Worm (Caenorhabditis elegans) whole organism, mixed stage, embryonic: ENCODE measurements around the gene F46G10.1.

Source experiments
- M03D4.4 ChIP-seq: sonication (generic microtip); optimal IDR thresholded peaks from 2 replicates; lab custom pipeline; 2017; ENCODE audit warnings: mild to moderate bottlenecking, missing genetic modification characterization, missing compliant biosample characterization
- blmp-1 ChIP-seq: fragments of 150-350 bp; optimal IDR thresholded peaks from 2 replicates; lab custom pipeline; 2014; ENCODE audit warnings: missing biosample characterization, missing genetic modification characterization
- flh-1 ChIP-seq: fragments of 200-800 bp; sonication (Bioruptor generic); optimal IDR thresholded peaks from 2 replicates; lab custom pipeline; 2018; ENCODE audit warnings: mild to moderate bottlenecking, missing genetic modification characterization, moderate library complexity, missing compliant biosample characterization
- hlh-1 ChIP-seq: fragments of 150-350 bp; optimal IDR thresholded peaks from 2 replicates; lab custom pipeline; 2014; ENCODE audit warnings: missing biosample characterization, missing genetic modification reagents, missing genetic modification characterization
- lsy-2 ChIP-seq: fragments of 150-350 bp; optimal IDR thresholded peaks from 2 replicates; lab custom pipeline; 2014; ENCODE audit warnings: missing biosample characterization, missing genetic modification characterization
- mab-5 ChIP-seq: fragments of 150-350 bp; optimal IDR thresholded peaks from 2 replicates; lab custom pipeline; 2014; ENCODE audit warnings: missing biosample characterization, missing genetic modification characterization
- nhr-237 ChIP-seq: fragments of 150-350 bp; optimal IDR thresholded peaks from 2 replicates; lab custom pipeline; 2014; ENCODE audit warnings: missing biosample characterization, missing genetic modification characterization
- nhr-28 ChIP-seq: fragments of 150-350 bp; optimal IDR thresholded peaks from 2 replicates; lab custom pipeline; 2014; ENCODE audit warnings: missing biosample characterization, missing genetic modification characterization
- nhr-76 ChIP-seq: sonication (generic microtip); optimal IDR thresholded peaks from 2 replicates; lab custom pipeline; 2017; ENCODE audit warnings: missing biosample characterization, missing genetic modification characterization
- sptf-1 ChIP-seq: sonication (generic microtip); optimal IDR thresholded peaks from 2 replicates; lab custom pipeline; 2017; ENCODE audit warnings: mild to moderate bottlenecking, missing genetic modification characterization, moderate library complexity, missing compliant biosample characterization
- tbx-8 ChIP-seq: fragments of 200-800 bp; sonication (Bioruptor generic); optimal IDR thresholded peaks from 2 replicates; lab custom pipeline; 2018; ENCODE audit warnings: mild to moderate bottlenecking, missing genetic modification characterization, moderate library complexity, missing compliant biosample characterization
- unc-39 ChIP-seq: fragments of 150-350 bp; optimal IDR thresholded peaks from 2 replicates; lab custom pipeline; 2014; ENCODE audit warnings: missing biosample characterization, missing genetic modification characterization
- unc-62 ChIP-seq: fragments of 150-350 bp; optimal IDR thresholded peaks from 2 replicates; lab custom pipeline; 2014; ENCODE audit warnings: missing biosample characterization, missing genetic modification reagents, missing genetic modification characterization

DNA sequence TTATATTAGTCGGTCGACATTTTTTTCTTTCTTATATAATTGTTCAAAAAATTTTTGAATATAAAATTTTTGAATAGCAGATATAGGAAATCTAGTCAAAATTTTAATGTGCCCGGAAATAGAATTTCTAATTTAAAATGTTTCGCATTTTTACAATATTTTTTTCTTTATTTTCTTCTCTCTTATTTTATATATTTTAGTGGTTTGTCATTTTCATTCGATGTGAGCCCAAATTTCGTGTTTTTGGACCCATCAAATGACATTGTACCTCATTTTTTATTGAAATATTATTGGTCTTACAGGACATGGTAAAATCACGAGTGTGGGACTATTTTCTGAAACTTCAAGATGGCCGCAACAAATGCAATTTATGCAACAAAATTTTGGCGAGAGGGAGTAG lies 49.4 kb downstream of the F46G10.1 start, which contains the start of gene K09A11.1:
- no peak for TF ChIP-seq tbx-8 (GFP tag; lab: Kevin White, UChicago)
- no peak for TF ChIP-seq blmp-1 (tag; lab: Kevin White, UChicago)
- TF ChIP-seq nhr-76 (tag; lab: Kevin White, UChicago): no peak
- no peak for TF ChIP-seq unc-39 (tag; lab: Kevin White, UChicago)
- TF ChIP-seq hlh-1 (tag; lab: Kevin White, UChicago): no peak
- no peak for TF ChIP-seq sptf-1 (tag; lab: Kevin White, UChicago)
- no peak for TF ChIP-seq mab-5
- no peak for TF ChIP-seq lsy-2
- no peak for TF ChIP-seq flh-1 (GFP tag; lab: Kevin White, UChicago)
- no peak for TF ChIP-seq nhr-28 (tag; lab: Kevin White, UChicago)
- no peak for TF ChIP-seq nhr-237
- TF ChIP-seq unc-62: no peak
- no peak for TF ChIP-seq M03D4.4
